Fruit fly (Drosophila melanogaster) whole organism, adult: ENCODE results near the gene neb.

Source experiments
- CG11617 ChIP-seq: fragments of 200-800 bp; sonication (Bioruptor generic); optimal IDR thresholded peaks from 2 replicates; lab custom pipeline; 2017; ENCODE audit warnings: mild to moderate bottlenecking, missing biosample characterization, missing genetic modification reagents, missing genetic modification characterization
- CG12768 ChIP-seq: fragments of 200-800 bp; sonication (Bioruptor generic); optimal IDR thresholded peaks from 2 replicates; lab custom pipeline; 2017; ENCODE audit warnings: missing biosample characterization, missing genetic modification characterization, mild to moderate bottlenecking, moderate library complexity, missing genetic modification reagents
- CG14711 ChIP-seq: fragments of 200-800 bp; sonication (Bioruptor generic); optimal IDR thresholded peaks from 2 replicates; lab custom pipeline; 2018; ENCODE audit warnings: missing biosample characterization, mild to moderate bottlenecking, missing genetic modification characterization, moderate library complexity
- CG1620 ChIP-seq: fragments of 200-800 bp; sonication (Bioruptor generic); optimal IDR thresholded peaks from 2 replicates; lab custom pipeline; 2016; ENCODE audit warnings: missing biosample characterization, missing genetic modification characterization
- CG33017 ChIP-seq: fragments of 200-800 bp; sonication (Bioruptor generic); optimal IDR thresholded peaks from 2 replicates; lab custom pipeline; 2018; ENCODE audit warnings: missing biosample characterization, mild to moderate bottlenecking, missing genetic modification characterization, moderate library complexity
- CG5204 ChIP-seq: fragments of 200-800 bp; sonication (Bioruptor generic); optimal IDR thresholded peaks from 2 replicates; lab custom pipeline; 2016; ENCODE audit warnings: missing biosample characterization, missing genetic modification characterization
- CG7045 ChIP-seq: fragments of 200-800 bp; sonication (Bioruptor generic); optimal IDR thresholded peaks from 2 replicates; lab custom pipeline; 2017; ENCODE audit warnings: missing biosample characterization, mild to moderate bottlenecking, missing genetic modification characterization
- CG7101 ChIP-seq: fragments of 200-800 bp; sonication (Bioruptor generic); optimal IDR thresholded peaks from 2 replicates; lab custom pipeline; 2018; ENCODE audit warnings: missing biosample characterization, mild to moderate bottlenecking, missing genetic modification characterization, moderate library complexity
- Clk ChIP-seq: fragments of 200-800 bp; sonication (Bioruptor generic); optimal IDR thresholded peaks from 2 replicates; lab custom pipeline; 2017; ENCODE audit warnings: missing biosample characterization, missing genetic modification characterization
- Crg-1 ChIP-seq: fragments of 200-800 bp; sonication (Bioruptor generic); optimal IDR thresholded peaks from 2 replicates; lab custom pipeline; 2016; ENCODE audit warnings: missing biosample characterization, missing genetic modification characterization
- Hr96 ChIP-seq: fragments of 200-800 bp; sonication (Bioruptor generic); optimal IDR thresholded peaks from 2 replicates; lab custom pipeline; 2016; ENCODE audit warnings: missing biosample characterization, missing genetic modification characterization
- Mnt ChIP-seq: fragments of 200-800 bp; sonication (Bioruptor generic); optimal IDR thresholded peaks from 2 replicates; lab custom pipeline; 2016; ENCODE audit warnings: missing biosample characterization, mild to moderate bottlenecking, missing genetic modification characterization
- bab1 ChIP-seq: fragments of 200-800 bp; sonication (Bioruptor generic); optimal IDR thresholded peaks from 3 replicates; lab custom pipeline; 2019; ENCODE audit warnings: missing biosample characterization, mild to moderate bottlenecking, missing genetic modification characterization, moderate library complexity
- cic ChIP-seq: fragments of 200-800 bp; sonication (Bioruptor generic); optimal IDR thresholded peaks from 2 replicates; lab custom pipeline; 2017; ENCODE audit warnings: missing biosample characterization, mild to moderate bottlenecking, missing genetic modification characterization, moderate library complexity
- cnc ChIP-seq, 2 experiments: fragments of >200 bp; optimal IDR thresholded peaks; 2 replicates each; lab custom pipeline; 2017
- kay ChIP-seq: fragments of 200-800 bp; sonication (Bioruptor generic); peaks from one replicate; lab custom pipeline; 2016; ENCODE audit warnings: missing biosample characterization, missing genetic modification characterization, borderline replicate concordance
- ovo ChIP-seq: fragments of 200-800 bp; sonication (Bioruptor generic); optimal IDR thresholded peaks from 2 replicates; lab custom pipeline; 2016; ENCODE audit warnings: missing biosample characterization, missing genetic modification characterization
- pad ChIP-seq: fragments of 200-800 bp; sonication (Bioruptor generic); optimal IDR thresholded peaks from 3 replicates; lab custom pipeline; 2017; ENCODE audit warnings: missing biosample characterization, missing genetic modification characterization, mild to moderate bottlenecking, moderate library complexity, missing genetic modification reagents
- tj ChIP-seq: fragments of 200-800 bp; sonication (Bioruptor generic); optimal IDR thresholded peaks from 3 replicates; lab custom pipeline; 2017; ENCODE audit warnings: missing biosample characterization, mild to moderate bottlenecking, missing genetic modification characterization, moderate library complexity
- toe ChIP-seq: fragments of 200-800 bp; sonication (Bioruptor generic); optimal IDR thresholded peaks from 2 replicates; lab custom pipeline; 2016; ENCODE audit warnings: missing biosample characterization, missing genetic modification characterization

neb gene

dm6 chr2L:20061018-20061657, 14.4 kb upstream of the neb start, which contains the start of the genes barr and lok:
Gene barr, minus strand, starts transcription at chr2L:20061370.
Gene lok, plus strand, starts transcription at chr2L:20061422.
- TF ChIP-seq pad (peak; percentile 53), Crg-1 (GFP tag; lab: Kevin White, UChicago) (peak; percentile 39), Clk (no peak), CG11617 (peak; percentile 41), CG7045 (GFP tag; lab: Kevin White, UChicago) (peak; percentile 33), kay (GFP tag; lab: Kevin White, UChicago) (no peak), CG14711 (peak; percentile 31), CG7101 (tag; lab: Kevin White, UChicago) (peak; percentile 42), ovo (GFP tag; lab: Kevin White, UChicago) (peak; percentile 47), CG5204 (GFP tag; lab: Kevin White, UChicago) (no peak), bab1 (GFP tag; lab: Kevin White, UChicago) (no peak), tj (GFP tag; lab: Kevin White, UChicago) (peak; percentile 41), cnc (optimal IDR thresholded peaks at IDR 0.05; lab: Kevin White, UChicago) (no peak), Mnt (GFP tag; lab: Kevin White, UChicago) (peak; percentile 26), CG12768 (GFP tag; lab: Kevin White, UChicago) (peak; percentile 43), CG33017 (tag; lab: Kevin White, UChicago) (peak; percentile 10), CG1620 (GFP tag; lab: Kevin White, UChicago) (peak; percentile 64), Hr96 (peak; percentile 60), toe (GFP tag; lab: Kevin White, UChicago) (peak; percentile 83), cic (GFP tag; lab: Kevin White, UChicago) (no peak)

DNA sequence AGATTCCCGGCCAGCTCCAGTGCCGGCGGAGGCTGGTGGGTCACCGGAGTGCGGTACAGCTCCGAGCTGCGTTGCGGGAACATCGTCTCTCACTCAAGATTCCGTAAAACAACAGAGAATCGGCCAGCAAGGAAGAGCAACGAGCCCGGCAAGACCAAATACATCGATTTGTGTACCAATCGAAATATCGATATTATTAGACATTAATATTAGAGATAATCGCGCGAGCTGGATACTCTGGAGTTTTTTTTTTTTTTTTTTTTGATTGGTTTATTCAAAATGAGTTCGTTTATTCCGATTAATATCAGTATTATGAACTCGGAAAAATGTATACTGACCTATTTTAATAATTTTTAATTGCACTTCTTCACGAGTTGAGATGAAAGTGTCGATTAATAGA, 10.0 kb upstream of the neb start, which contains the start of gene vls:
TSS of gene vls (minus strand) at position 164 of the 400 bp plus-strand sequence.
- TF ChIP-seq CG1620 (GFP tag; lab: Kevin White, UChicago) (no peak), CG14711 (peak; percentile 89)

- TF ChIP-seq ovo (GFP tag; lab: Kevin White, UChicago) (peak; percentile 83), Crg-1 (GFP tag; lab: Kevin White, UChicago) (no peak), Mnt (GFP tag; lab: Kevin White, UChicago) (peak; percentile 14), Hr96 (no peak), cic (GFP tag; lab: Kevin White, UChicago) (peak; percentile 28), CG14711 (peak; percentile 1), CG33017 (tag; lab: Kevin White, UChicago) (peak; percentile 12), CG7045 (GFP tag; lab: Kevin White, UChicago) (no peak), cnc (optimal IDR thresholded peaks at IDR 0.05; lab: Kevin White, UChicago) (no peak)
These were observed 9.3 kb upstream of the neb start, which contains the start of gene bwa for dm6 chr2L:20066233-20066650. Gene bwa, plus strand, starts transcription at chr2L:20066391.

- TF ChIP-seq CG33017 (tag; lab: Kevin White, UChicago): no peak
These were observed 7.6 kb upstream of the neb start for dm6 chr2L:20067928-20068327.

- no peak for TF ChIP-seq CG5204 (GFP tag; lab: Kevin White, UChicago)
- TF ChIP-seq kay (GFP tag; lab: Kevin White, UChicago): peak; percentile 43
These were observed 6.2 kb upstream of the neb start for dm6 chr2L:20069158-20070016.

dm6 chr2L:20072095-20072494, 3.5 kb upstream of the neb start, which contains the start of gene CG10730:
Gene CG10730, minus strand, starts transcription at chr2L:20072195.
- no peak for TF ChIP-seq tj (GFP tag; lab: Kevin White, UChicago)

DNA sequence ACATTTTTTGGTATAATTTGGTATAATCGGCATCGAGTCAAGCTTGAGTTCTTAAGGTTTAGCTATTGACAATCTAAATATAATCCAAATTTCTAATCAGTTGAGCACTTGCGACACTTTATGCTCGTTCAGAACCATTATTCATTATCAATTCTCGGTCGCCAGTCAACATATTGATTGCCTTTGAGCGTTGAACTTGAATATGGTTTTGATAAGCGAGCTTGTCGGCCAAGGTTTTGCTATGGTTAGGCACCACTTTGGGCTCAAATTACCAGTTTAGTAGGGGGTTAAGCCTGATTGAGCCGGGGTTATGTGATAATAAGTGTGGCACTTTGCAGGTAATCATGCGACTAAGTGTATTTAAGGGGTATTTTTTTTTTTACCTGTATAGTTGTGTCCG, 1.2 kb upstream of the neb start:
- no peak for TF ChIP-seq Mnt (GFP tag; lab: Kevin White, UChicago)
- TF ChIP-seq CG14711: no peak
- no peak for TF ChIP-seq Crg-1 (GFP tag; lab: Kevin White, UChicago)
- no peak for TF ChIP-seq pad
- TF ChIP-seq Hr96: no peak
- TF ChIP-seq CG12768 (GFP tag; lab: Kevin White, UChicago): no peak
- TF ChIP-seq cnc (optimal IDR thresholded peaks at IDR 0.05; lab: Kevin White, UChicago): no peak
- no peak for TF ChIP-seq CG7101 (tag; lab: Kevin White, UChicago)
- TF ChIP-seq ovo (GFP tag; lab: Kevin White, UChicago): no peak
- no peak for TF ChIP-seq bab1 (GFP tag; lab: Kevin White, UChicago)
- TF ChIP-seq tj (GFP tag; lab: Kevin White, UChicago): no peak
- no peak for TF ChIP-seq CG11617
- TF ChIP-seq kay (GFP tag; lab: Kevin White, UChicago): no peak
- TF ChIP-seq Clk: no peak
- TF ChIP-seq CG7045 (GFP tag; lab: Kevin White, UChicago): no peak
- TF ChIP-seq CG1620 (GFP tag; lab: Kevin White, UChicago): no peak
- TF ChIP-seq toe (GFP tag; lab: Kevin White, UChicago): no peak
